Fruit fly (Drosophila melanogaster) whole organism, prepupa: Measurements from ENCODE around the gene Hakai.

Experiments
- OdsH ChIP-seq: fragments of 200-800 bp; sonication (Bioruptor generic); optimal IDR thresholded peaks from 3 replicates; lab custom pipeline; 2016; ENCODE audit warnings: missing biosample characterization, missing genetic modification characterization
- acj6 ChIP-seq: fragments of 200-800 bp; sonication (Bioruptor generic); optimal IDR thresholded peaks from 3 replicates; lab custom pipeline; 2016; ENCODE audit warnings: missing biosample characterization, missing genetic modification characterization
- lz ChIP-seq: fragments of 200-800 bp; sonication (Bioruptor generic); optimal IDR thresholded peaks from 3 replicates; lab custom pipeline; 2016; ENCODE audit warnings: missing biosample characterization, missing genetic modification characterization

dm6 chr2L:19628002-19628401 is 45.7 kb upstream of the Hakai start:
- TF ChIP-seq lz (no peak), OdsH (GFP tag; lab: Kevin White, UChicago) (no peak), acj6 (GFP tag; lab: Kevin White, UChicago) (no peak)
